Worm (Caenorhabditis elegans): Measurements from ENCODE around the gene mrps-16.

DNA sequence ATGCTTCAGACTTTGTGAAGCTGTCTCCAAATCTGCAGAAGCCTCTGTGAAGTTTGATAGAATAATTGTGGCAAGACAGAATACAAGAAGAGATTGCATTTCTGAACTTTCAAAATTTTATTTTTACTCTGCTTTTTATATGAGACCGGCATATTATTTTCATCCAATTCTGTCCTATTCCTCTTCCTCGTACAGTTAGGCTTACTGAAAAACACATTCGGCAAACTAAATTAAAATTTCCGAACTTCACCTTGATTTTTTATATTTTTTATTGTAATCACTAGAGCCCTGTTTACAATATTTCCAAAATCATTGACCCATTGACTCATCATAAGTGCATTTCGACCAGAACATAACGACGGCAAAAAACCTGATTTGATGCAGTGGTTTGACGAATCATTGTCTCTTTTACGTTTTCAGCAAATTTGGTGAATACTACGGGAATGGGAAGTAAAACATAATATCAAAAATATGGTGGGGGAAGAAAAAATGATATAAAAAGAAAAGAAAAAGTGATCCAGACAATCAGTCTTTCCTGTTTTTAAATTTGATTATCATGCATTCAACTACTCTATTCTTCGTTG lies 24.1 kb downstream of the mrps-16 start, which contains the start of the genes suex-1 and F12A10.9:
- TF ChIP-seq lin-39 (tag; optimal IDR thresholded peaks at IDR 0.05) = no peak
- TF ChIP-seq dpl-1 (GFP tag; optimal IDR thresholded peaks at IDR 0.05) = no peak
- no peak for TF ChIP-seq lin-15B (tag; optimal IDR thresholded peaks at IDR 0.05)
- TF ChIP-seq fkh-10 (GFP tag; optimal IDR thresholded peaks at IDR 0.05) = no peak

All from whole organism, L4 larva.